Fruit fly (Drosophila melanogaster) S2 (cell line): ENCODE results near the gene neur.

Experiments
- CG8478 ChIP-seq: fragments of >200 bp; optimal IDR thresholded peaks from 2 replicates; lab custom pipeline; 2018
- CTCF ChIP-seq, 2 experiments: fragments of >200 bp; optimal IDR thresholded peaks; 2 replicates each; lab custom pipeline; 2018

DNA sequence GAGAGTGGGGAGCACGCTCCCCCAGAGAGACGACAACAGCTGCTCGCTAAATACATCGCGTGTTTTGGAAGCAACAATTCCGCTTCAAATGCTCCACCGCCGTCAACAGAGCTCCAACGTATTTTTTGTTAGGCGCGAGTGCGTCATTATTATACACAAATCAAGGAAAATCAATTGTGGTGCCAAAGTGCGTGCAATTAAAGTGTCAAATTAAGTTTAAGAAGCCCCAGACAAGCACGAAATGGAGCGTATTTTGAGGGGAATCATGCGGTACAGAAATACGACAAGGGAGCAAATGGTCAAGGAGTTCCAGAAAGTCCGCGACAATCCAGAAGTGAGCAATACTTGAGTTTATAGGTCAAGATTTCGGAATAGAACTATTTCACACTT lies 58.5 kb downstream of the neur start, which contains the start of gene CAHbeta:
- TF ChIP-seq CG8478 (lab: Kevin White, UChicago) (no peak), CTCF (optimal IDR thresholded peaks at IDR 0.05; lab: Kevin White, UChicago) (no peak)
